Worm (Caenorhabditis elegans) whole organism, late embryonic: ENCODE measurements around the gene C29G2.3.
"Not testable (repeated sequence)": the region's sequence is repeated elsewhere in the genome, so short reads cannot be mapped to it uniquely, and the experiment has no call there.

Experiments
- ama-1 ChIP-seq: fragments of 150-350 bp; optimal IDR thresholded peaks from 2 replicates; lab custom pipeline; 2014
- dmd-4 ChIP-seq: sonication (generic microtip); optimal IDR thresholded peaks from 2 replicates; lab custom pipeline; 2016; ENCODE audit warnings: borderline replicate concordance, missing genetic modification characterization, missing compliant biosample characterization
- hlh-30 ChIP-seq: sonication (generic microtip); optimal IDR thresholded peaks from 2 replicates; lab custom pipeline; 2017; ENCODE audit warnings: antibody characterized with exemption, missing genetic modification characterization, missing compliant biosample characterization; ENCODE audit not compliant: insufficient read depth
- pat-9 ChIP-seq: fragments of 200-800 bp; sonication (Bioruptor generic); optimal IDR thresholded peaks from 2 replicates; lab custom pipeline; 2018; ENCODE audit warnings: mild to moderate bottlenecking, missing genetic modification characterization, moderate library complexity, missing compliant biosample characterization
- tbx-2 ChIP-seq: sonication (generic microtip); optimal IDR thresholded peaks from 2 replicates; lab custom pipeline; 2016; ENCODE audit warnings: missing genetic modification characterization, missing compliant biosample characterization

ce11 chrV:2625360-2625759 lies 44.7 kb downstream of the C29G2.3 start, which contains the start of gene sknr-1:
- TF ChIP-seq hlh-30 (tag; lab: Kevin White, UChicago); ama-1 (lab: Kevin White, UChicago); dmd-4 (tag; lab: Kevin White, UChicago); tbx-2 (tag; lab: Kevin White, UChicago); pat-9 (tag; lab: Kevin White, UChicago): not testable (repeated sequence)
